Worm (Caenorhabditis elegans) whole organism, early embryonic: ENCODE measurements around the gene B0252.8.

Experiments
- ama-1 ChIP-seq: fragments of 150-350 bp; optimal IDR thresholded peaks from 2 replicates; lab custom pipeline; 2014
- ceh-13 ChIP-seq: fragments of 200-800 bp; sonication (Bioruptor generic); optimal IDR thresholded peaks from 2 replicates; lab custom pipeline; 2018; ENCODE audit warnings: mild to moderate bottlenecking, missing genetic modification characterization, missing compliant biosample characterization
- ets-7 ChIP-seq: sonication (generic microtip); optimal IDR thresholded peaks from 2 replicates; lab custom pipeline; 2016; ENCODE audit warnings: missing genotype, missing genetic modification characterization, missing compliant biosample characterization
- flt-1 ChIP-seq: fragments of 200-800 bp; sonication (Bioruptor generic); IDR thresholded peaks from 2 replicates; pipeline ENCODE4 v1.3.6; 2022; ENCODE audit warnings: missing genetic modification characterization, missing compliant biosample characterization
- hnd-1 ChIP-seq: sonication (generic microtip); optimal IDR thresholded peaks from 2 replicates; lab custom pipeline; 2016; ENCODE audit warnings: missing genetic modification characterization, missing compliant biosample characterization
- pes-1 ChIP-seq: fragments of 200-800 bp; sonication (Bioruptor generic); IDR thresholded peaks from 2 replicates; pipeline ENCODE4 v1.3.6; 2022; ENCODE audit warnings: missing genetic modification reagents, missing genetic modification characterization, missing compliant biosample characterization
- tra-4 ChIP-seq: sonication (generic microtip); optimal IDR thresholded peaks from 2 replicates; lab custom pipeline; 2017; ENCODE audit warnings: missing genetic modification characterization, missing compliant biosample characterization

ce11 chrII:6888661-6889579 is 27.0 kb upstream of the B0252.8 start:
- TF ChIP-seq hnd-1 (tag; lab: Kevin White, UChicago) (no peak), ama-1 (no peak), pes-1 (GFP tag; lab: Robert Waterston, UW) (no peak), tra-4 (tag; lab: Kevin White, UChicago) (no peak), ets-7 (no peak), flt-1 (GFP tag; lab: Robert Waterston, UW) (no peak), ceh-13 (no peak)
